Fruit fly (Drosophila melanogaster): ENCODE results near the gene Srp54.

DNA sequence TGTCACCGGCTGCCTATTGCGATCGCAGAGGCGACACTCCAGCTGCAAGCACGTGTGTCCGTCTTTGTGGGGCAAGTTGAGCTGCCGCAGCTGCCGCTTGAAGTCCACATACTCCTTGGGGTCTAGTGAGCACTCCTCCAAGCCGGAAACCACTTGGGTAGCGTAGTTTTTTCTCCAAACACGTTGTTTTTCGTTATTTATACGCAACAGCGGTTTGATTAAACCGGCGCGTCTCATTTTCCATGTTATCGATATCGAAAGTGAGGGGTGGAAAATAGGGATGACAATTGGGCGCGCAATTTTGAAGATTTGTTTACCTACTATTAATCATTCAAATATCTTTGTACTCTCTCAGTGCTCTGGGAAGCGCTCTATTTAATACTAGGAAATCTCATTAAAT lies 19.5 kb upstream of the Srp54 start, which contains the start of gene mtDNA-helicase:
- TF ChIP-seq usp (GFP tag; optimal IDR thresholded peaks at IDR 0.05) (no peak), pan (optimal IDR thresholded peaks at IDR 0.05) (no peak), CG8478 (optimal IDR thresholded peaks at IDR 0.05) (no peak)
